Worm (Caenorhabditis elegans) whole organism, L2 larva: ENCODE data around the gene ZC190.2.

Experiments used
- C34F6.9 ChIP-seq: fragments of 150-350 bp; optimal IDR thresholded peaks from 2 replicates; lab custom pipeline; 2014; ENCODE audit warnings: missing biosample characterization, missing genetic modification characterization
- F13H6.1 ChIP-seq: sonication (generic microtip); optimal IDR thresholded peaks from 2 replicates; lab custom pipeline; 2016; ENCODE audit warnings: missing genetic modification characterization, missing compliant biosample characterization
- R02D3.7 ChIP-seq: fragments of 150-350 bp; optimal IDR thresholded peaks from 2 replicates; lab custom pipeline; 2014; ENCODE audit warnings: missing biosample characterization, missing genetic modification characterization
- Y55F3AM.14 ChIP-seq: fragments of 200-800 bp; sonication (Bioruptor generic); optimal IDR thresholded peaks from 2 replicates; lab custom pipeline; 2018; ENCODE audit warnings: mild to moderate bottlenecking, missing genetic modification characterization, missing compliant biosample characterization
- ZK546.5 ChIP-seq: sonication (generic microtip); optimal IDR thresholded peaks from 2 replicates; lab custom pipeline; 2017; ENCODE audit warnings: missing biosample characterization, missing genetic modification characterization
- alr-1 ChIP-seq: fragments of 150-350 bp; optimal IDR thresholded peaks from 2 replicates; lab custom pipeline; 2014; ENCODE audit warnings: missing biosample characterization, missing genetic modification characterization
- aly-2 ChIP-seq: fragments of 150-350 bp; optimal IDR thresholded peaks from 2 replicates; lab custom pipeline; 2014; ENCODE audit warnings: missing biosample characterization, missing genetic modification characterization
- ama-1 ChIP-seq: fragments of 150-350 bp; optimal IDR thresholded peaks from 2 replicates; lab custom pipeline; 2018; ENCODE audit warnings: inconsistent platforms
- blmp-1 ChIP-seq: sonication (generic microtip); optimal IDR thresholded peaks from 2 replicates; lab custom pipeline; 2017; ENCODE audit warnings: missing genetic modification characterization, mild to moderate bottlenecking, missing compliant biosample characterization, antibody characterized with exemption, moderate library complexity; ENCODE audit not compliant: insufficient read depth
- ceh-16 ChIP-seq: fragments of 150-350 bp; optimal IDR thresholded peaks from 2 replicates; lab custom pipeline; 2014; ENCODE audit warnings: missing biosample characterization, missing genetic modification characterization
- ceh-82 ChIP-seq: fragments of 150-350 bp; optimal IDR thresholded peaks from 2 replicates; lab custom pipeline; 2014; ENCODE audit warnings: missing biosample characterization, missing genetic modification characterization
- crh-2 ChIP-seq: sonication (generic microtip); optimal IDR thresholded peaks from 2 replicates; lab custom pipeline; 2017; ENCODE audit warnings: missing biosample characterization, missing genetic modification characterization
- dmd-4 ChIP-seq: sonication (generic microtip); optimal IDR thresholded peaks from 2 replicates; lab custom pipeline; 2017; ENCODE audit warnings: missing biosample characterization, missing genetic modification characterization
- egl-27 ChIP-seq: sonication (generic microtip); optimal IDR thresholded peaks from 3 replicates; lab custom pipeline; 2017; ENCODE audit warnings: missing biosample characterization, missing genetic modification reagents, missing genetic modification characterization
- elt-1 ChIP-seq: fragments of 150-350 bp; optimal IDR thresholded peaks from 2 replicates; lab custom pipeline; 2014; ENCODE audit warnings: missing biosample characterization, missing genetic modification characterization
- elt-3 ChIP-seq: sonication (generic microtip); optimal IDR thresholded peaks from 2 replicates; lab custom pipeline; 2017; ENCODE audit warnings: missing biosample characterization, missing genetic modification characterization
- fos-1 ChIP-seq: fragments of 150-350 bp; optimal IDR thresholded peaks from 2 replicates; lab custom pipeline; 2014; ENCODE audit warnings: missing biosample characterization, missing genetic modification characterization
- gmeb-1 ChIP-seq: fragments of 150-350 bp; optimal IDR thresholded peaks from 2 replicates; lab custom pipeline; 2014; ENCODE audit warnings: missing biosample characterization, missing genetic modification characterization
- lin-11 ChIP-seq: fragments of 150-350 bp; sonication (generic microtip); optimal IDR thresholded peaks from 2 replicates; lab custom pipeline; 2014; ENCODE audit warnings: missing biosample characterization, missing genetic modification characterization, inconsistent platforms, mixed read lengths
- lin-13 ChIP-seq: fragments of 150-350 bp; optimal IDR thresholded peaks from 2 replicates; lab custom pipeline; 2014; ENCODE audit warnings: missing biosample characterization, missing genetic modification reagents, missing genetic modification characterization
- lin-39 ChIP-seq: fragments of 150-350 bp; optimal IDR thresholded peaks from 2 replicates; lab custom pipeline; 2014; ENCODE audit warnings: missing biosample characterization, missing genetic modification reagents, missing genetic modification characterization
- lsy-2 ChIP-seq, 2 experiments: fragments of 150-350 bp in 1 of 2; sonication (generic microtip) in 1 of 2; optimal IDR thresholded peaks; 2 replicates each; lab custom pipeline; 2014 to 2017; ENCODE audit warnings: missing biosample characterization in 2 of 2, missing genetic modification characterization in 2 of 2
- mab-5 ChIP-seq: fragments of 150-350 bp; optimal IDR thresholded peaks from 2 replicates; lab custom pipeline; 2014; ENCODE audit warnings: missing biosample characterization, missing genetic modification characterization
- mbf-1 ChIP-seq: sonication (generic microtip); optimal IDR thresholded peaks from 2 replicates; lab custom pipeline; 2017; ENCODE audit warnings: missing biosample characterization, missing genetic modification characterization
- mdl-1 ChIP-seq, 2 experiments: fragments of 150-350 bp in 1 of 2; sonication (generic microtip) in 1 of 2; optimal IDR thresholded peaks; 2 replicates each; lab custom pipeline; 2017; ENCODE audit warnings: missing biosample characterization in 2 of 2, missing genetic modification characterization in 2 of 2
- nhr-10 ChIP-seq: sonication (generic microtip); optimal IDR thresholded peaks from 2 replicates; lab custom pipeline; 2017; ENCODE audit warnings: missing biosample characterization, missing genetic modification characterization
- nhr-11 ChIP-seq: fragments of 150-350 bp; optimal IDR thresholded peaks from 2 replicates; lab custom pipeline; 2014; ENCODE audit warnings: missing biosample characterization, missing genetic modification characterization
- nhr-12 ChIP-seq: fragments of 150-350 bp; optimal IDR thresholded peaks from 2 replicates; lab custom pipeline; 2014; ENCODE audit warnings: missing biosample characterization, missing genetic modification characterization
- nhr-129 ChIP-seq: fragments of 150-350 bp; optimal IDR thresholded peaks from 2 replicates; lab custom pipeline; 2014; ENCODE audit warnings: missing biosample characterization, missing genetic modification characterization
- nhr-21 ChIP-seq: fragments of 150-350 bp; optimal IDR thresholded peaks from 2 replicates; lab custom pipeline; 2014; ENCODE audit warnings: missing biosample characterization, missing genetic modification characterization
- nhr-23 ChIP-seq: fragments of 150-350 bp; optimal IDR thresholded peaks from 2 replicates; lab custom pipeline; 2014; ENCODE audit warnings: missing biosample characterization, missing genetic modification reagents, missing genetic modification characterization
- nhr-237 ChIP-seq: fragments of 150-350 bp; optimal IDR thresholded peaks from 2 replicates; lab custom pipeline; 2014; ENCODE audit warnings: missing biosample characterization, missing genetic modification characterization
- nhr-25 ChIP-seq: fragments of 150-350 bp; sonication (generic microtip); optimal IDR thresholded peaks from 3 replicates; lab custom pipeline; 2014; ENCODE audit warnings: missing biosample characterization, missing genetic modification characterization
- nhr-6 ChIP-seq: fragments of 150-350 bp; optimal IDR thresholded peaks from 2 replicates; lab custom pipeline; 2014; ENCODE audit warnings: missing biosample characterization, missing genetic modification characterization
- nhr-77 ChIP-seq: fragments of 150-350 bp; optimal IDR thresholded peaks from 2 replicates; lab custom pipeline; 2014; ENCODE audit warnings: missing biosample characterization, missing genetic modification characterization
- peb-1 ChIP-seq: fragments of 150-350 bp; optimal IDR thresholded peaks from 2 replicates; lab custom pipeline; 2014; ENCODE audit warnings: missing biosample characterization, missing genetic modification characterization
- sem-4 ChIP-seq: fragments of 150-350 bp; optimal IDR thresholded peaks from 2 replicates; lab custom pipeline; 2014; ENCODE audit warnings: missing biosample characterization, missing genetic modification reagents, missing genetic modification characterization
- skn-1 ChIP-seq: sonication (generic microtip); optimal IDR thresholded peaks from 2 replicates; lab custom pipeline; 2017; ENCODE audit warnings: missing biosample characterization, missing genetic modification characterization
- sma-3 ChIP-seq: sonication (generic microtip); optimal IDR thresholded peaks from 2 replicates; lab custom pipeline; 2016; ENCODE audit warnings: missing genetic modification reagents, missing genetic modification characterization, missing compliant biosample characterization
- sma-9 ChIP-seq, 2 experiments: fragments of 150-350 bp in 1 of 2; sonication (generic microtip) in 1 of 2; optimal IDR thresholded peaks; 2 replicates each; lab custom pipeline; 2014 to 2016; ENCODE audit warnings: missing genetic modification characterization in 2 of 2, mild to moderate bottlenecking in 1 of 2, missing biosample characterization in 1 of 2, missing compliant biosample characterization in 1 of 2, missing genetic modification reagents in 1 of 2, moderate library complexity in 1 of 2
- snpc-4 ChIP-seq: fragments of 150-350 bp; optimal IDR thresholded peaks from 2 replicates; lab custom pipeline; 2014; ENCODE audit warnings: missing biosample characterization, missing genetic modification characterization
- unc-39 ChIP-seq: fragments of 150-350 bp; optimal IDR thresholded peaks from 2 replicates; lab custom pipeline; 2014; ENCODE audit warnings: missing biosample characterization, missing genetic modification characterization
- unc-55 ChIP-seq: fragments of 150-350 bp; sonication (generic microtip); optimal IDR thresholded peaks from 3 replicates; lab custom pipeline; 2014; ENCODE audit warnings: missing biosample characterization, missing genetic modification reagents, missing genetic modification characterization
- unc-62 ChIP-seq: fragments of 150-350 bp; optimal IDR thresholded peaks from 2 replicates; lab custom pipeline; 2014; ENCODE audit warnings: missing biosample characterization, missing genetic modification reagents, missing genetic modification characterization
- zag-1 ChIP-seq: fragments of 150-350 bp; optimal IDR thresholded peaks from 2 replicates; lab custom pipeline; 2014; ENCODE audit warnings: missing biosample characterization, missing genetic modification characterization
- ztf-1 ChIP-seq: fragments of 200-800 bp; sonication (Bioruptor generic); conservative IDR thresholded peaks from 2 replicates; pipeline ENCODE4 v1.3.6; 2022; ENCODE audit warnings: missing genetic modification characterization, missing compliant biosample characterization
- ztf-11 ChIP-seq: sonication (generic microtip); optimal IDR thresholded peaks from 2 replicates; lab custom pipeline; 2017; ENCODE audit warnings: missing biosample characterization, missing genetic modification characterization
- ztf-4 ChIP-seq: fragments of 150-350 bp; optimal IDR thresholded peaks from 2 replicates; lab custom pipeline; 2014; ENCODE audit warnings: missing biosample characterization, missing genetic modification characterization

ZC190.2 gene

ce11 chrV:8660475-8660874 is 20.7 kb upstream of the ZC190.2 start:
- TF ChIP-seq ama-1 (lab: Kevin White, UChicago) = no peak
- TF ChIP-seq nhr-21 (tag; lab: Kevin White, UChicago) = peak; percentile 38
- no peak for TF ChIP-seq crh-2
- TF ChIP-seq elt-3 (tag; lab: Kevin White, UChicago) = no peak
- TF ChIP-seq elt-1 (tag; lab: Kevin White, UChicago) = peak; percentile 75
- no peak for TF ChIP-seq ztf-1
- TF ChIP-seq nhr-25 (tag; lab: Kevin White, UChicago) = peak; percentile 27
- TF ChIP-seq sma-9 (GFP tag; optimal IDR thresholded peaks at IDR 0.05; lab: Kevin White, UChicago) = peak; percentile 68
- TF ChIP-seq sma-9 (tag; optimal IDR thresholded peaks at IDR 0.05; lab: Kevin White, UChicago) = no peak
- peak; percentile 94 for TF ChIP-seq ceh-16 (tag; lab: Kevin White, UChicago)
- TF ChIP-seq C34F6.9 (tag; lab: Kevin White, UChicago) = no peak
- no peak for TF ChIP-seq R02D3.7 (tag; lab: Kevin White, UChicago)

ce11 chrV:8661241-8661954 is 19.8 kb upstream of the ZC190.2 start:
- no peak for TF ChIP-seq Y55F3AM.14
- no peak for TF ChIP-seq mab-5 (tag; lab: Kevin White, UChicago)
- TF ChIP-seq ZK546.5 (tag; lab: Kevin White, UChicago) = no peak
- TF ChIP-seq mbf-1 (tag; lab: Kevin White, UChicago) = no peak
- no peak for TF ChIP-seq lin-39
- TF ChIP-seq ztf-1 = no peak
- TF ChIP-seq elt-3 (tag; lab: Kevin White, UChicago) = no peak
- TF ChIP-seq ceh-16 (tag; lab: Kevin White, UChicago) = peak; percentile 82
- TF ChIP-seq unc-39 (tag; lab: Kevin White, UChicago) = no peak
- no peak for TF ChIP-seq zag-1 (tag; lab: Kevin White, UChicago)
- no peak for TF ChIP-seq nhr-6
- TF ChIP-seq lin-11 (tag; lab: Kevin White, UChicago) = no peak
- peak; percentile 53 for TF ChIP-seq fos-1 (tag; lab: Kevin White, UChicago)
- TF ChIP-seq nhr-12 = no peak
- TF ChIP-seq elt-1 (tag; lab: Kevin White, UChicago) = no peak
- TF ChIP-seq F13H6.1 = peak; percentile 11
- TF ChIP-seq aly-2 (tag; lab: Kevin White, UChicago) = no peak
- TF ChIP-seq ceh-82 = no peak
- no peak for TF ChIP-seq skn-1 (tag; lab: Kevin White, UChicago)
- TF ChIP-seq nhr-11 = no peak
- TF ChIP-seq sma-3 (GFP tag; lab: Kevin White, UChicago) = no peak
- no peak for TF ChIP-seq nhr-237 (tag; lab: Kevin White, UChicago)
- no peak for TF ChIP-seq sem-4 (tag; lab: Kevin White, UChicago)
- TF ChIP-seq alr-1 (tag; lab: Kevin White, UChicago) = no peak
- TF ChIP-seq lsy-2 (tag; optimal IDR thresholded peaks at IDR 0.05; lab: Kevin White, UChicago) = no peak
- no peak for TF ChIP-seq ama-1 (lab: Kevin White, UChicago)
- no peak for TF ChIP-seq snpc-4 (tag; lab: Kevin White, UChicago)
- no peak for TF ChIP-seq egl-27
- TF ChIP-seq ztf-11 (tag; lab: Kevin White, UChicago) = no peak
- peak; percentile 68 for TF ChIP-seq nhr-23
- no peak for TF ChIP-seq C34F6.9 (tag; lab: Kevin White, UChicago)
- no peak for TF ChIP-seq dmd-4 (tag; lab: Kevin White, UChicago)
- no peak for TF ChIP-seq nhr-77
- peak; percentile 43 for TF ChIP-seq sma-9 (GFP tag; optimal IDR thresholded peaks at IDR 0.05; lab: Kevin White, UChicago)
- no peak for TF ChIP-seq sma-9 (tag; optimal IDR thresholded peaks at IDR 0.05; lab: Kevin White, UChicago)
- no peak for TF ChIP-seq nhr-10 (tag; lab: Kevin White, UChicago)
- no peak for TF ChIP-seq peb-1
- TF ChIP-seq ztf-4 (tag; lab: Kevin White, UChicago) = no peak
- TF ChIP-seq unc-55 = no peak
- peak; percentile 72 for TF ChIP-seq nhr-25 (tag; lab: Kevin White, UChicago)
- no peak for TF ChIP-seq mdl-1 (tag; optimal IDR thresholded peaks at IDR 0.05; lab: Kevin White, UChicago)
- no peak for TF ChIP-seq gmeb-1 (tag; lab: Kevin White, UChicago)
- peak; percentile 79 for TF ChIP-seq nhr-21 (tag; lab: Kevin White, UChicago)
- TF ChIP-seq lin-13 (GFP tag; lab: Kevin White, UChicago) = no peak
- no peak for TF ChIP-seq unc-62 (GFP tag; lab: Kevin White, UChicago)
- TF ChIP-seq nhr-129 (tag; lab: Kevin White, UChicago) = no peak
- no peak for TF ChIP-seq R02D3.7 (tag; lab: Kevin White, UChicago)
- TF ChIP-seq blmp-1 (tag; lab: Kevin White, UChicago) = peak; percentile 45
- peak; percentile 18 for TF ChIP-seq crh-2
